Fruit fly (Drosophila melanogaster): ENCODE measurements around the gene gdrd.
A peak's percentile ranks its signal among the peaks of the same experiment; 100 is the strongest.

Gene gdrd

DNA sequence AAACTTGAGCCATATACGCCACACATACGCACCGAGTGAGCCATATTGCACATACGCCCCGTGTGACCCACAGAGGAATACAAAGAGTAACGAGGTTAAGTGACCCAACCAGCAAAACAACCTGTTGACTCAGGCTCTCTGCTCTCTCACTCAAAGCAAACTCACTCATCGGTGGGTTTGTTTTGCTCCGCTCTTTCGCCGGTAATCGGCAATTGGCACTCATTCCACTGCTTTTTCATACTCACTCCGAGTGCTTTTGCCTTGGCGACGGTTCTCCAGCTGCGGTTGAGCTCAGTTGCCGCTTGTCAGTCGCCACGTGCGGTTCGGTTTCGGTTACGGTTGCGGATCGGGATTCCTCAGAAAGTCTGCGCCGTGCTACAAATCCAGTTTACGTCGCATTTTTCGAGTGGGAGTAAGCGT lies 15.3 kb downstream of the gdrd start (continued):
- TF ChIP-seq Fer3 (tag; optimal IDR thresholded peaks at IDR 0.05) = peak; percentile 32
- TF ChIP-seq CG9437 (GFP tag; optimal IDR thresholded peaks at IDR 0.05) = peak; percentile 42
- no peak for TF ChIP-seq HLHmδ (GFP tag; optimal IDR thresholded peaks at IDR 0.05)
- TF ChIP-seq CG7556 (GFP tag; optimal IDR thresholded peaks at IDR 0.05) = no peak
- TF ChIP-seq E2f2 (GFP tag; IDR thresholded peaks at IDR 0.05) = no peak
- TF ChIP-seq gce (GFP tag; IDR thresholded peaks at IDR 0.05) = no peak
- TF ChIP-seq dmrt11E (tag; optimal IDR thresholded peaks at IDR 0.05) = no peak
- TF ChIP-seq odd (GFP tag; optimal IDR thresholded peaks at IDR 0.05) = no peak
- TF ChIP-seq insv (GFP tag; optimal IDR thresholded peaks at IDR 0.05) = no peak
- TF ChIP-seq Asciz (GFP tag; optimal IDR thresholded peaks at IDR 0.05) = no peak
- TF ChIP-seq CG4617 (GFP tag; optimal IDR thresholded peaks at IDR 0.05; ENCODE audit: borderline replicate concordance) = no peak
- no peak for TF ChIP-seq Scr (GFP tag; IDR thresholded peaks at IDR 0.05; ENCODE audit: partially characterized antibody)
- TF ChIP-seq hbn (GFP tag; IDR thresholded peaks at IDR 0.05; ENCODE audit: partially characterized antibody) = no peak
- no peak for TF ChIP-seq CG15073 (GFP tag; optimal IDR thresholded peaks at IDR 0.05)
- TF ChIP-seq CG10979 (tag; optimal IDR thresholded peaks at IDR 0.05) = no peak
- TF ChIP-seq CG18262 (tag; optimal IDR thresholded peaks at IDR 0.05) = no peak
- TF ChIP-seq CG11456 (GFP tag; IDR thresholded peaks at IDR 0.05) = no peak
- no peak for TF ChIP-seq E2f1 (GFP tag; IDR thresholded peaks at IDR 0.05)
- no peak for TF ChIP-seq Dbx (GFP tag; IDR thresholded peaks at IDR 0.05)
- TF ChIP-seq btn (GFP tag; optimal IDR thresholded peaks at IDR 0.05) = no peak
- no peak for TF ChIP-seq CG3726 (GFP tag; IDR thresholded peaks at IDR 0.05)
- TF ChIP-seq CG12942 (GFP tag; optimal IDR thresholded peaks at IDR 0.05) = no peak
- TF ChIP-seq dpn (GFP tag; optimal IDR thresholded peaks at IDR 0.05) = peak in 1 of 2 experiments; percentile 2
- TF ChIP-seq CG10959 (GFP tag; IDR thresholded peaks at IDR 0.05) = no peak
- TF ChIP-seq gsb (GFP tag; IDR thresholded peaks at IDR 0.05) = no peak
- no peak for TF ChIP-seq CG10147 (GFP tag; optimal IDR thresholded peaks at IDR 0.05)
- no peak for TF ChIP-seq CG11398 (GFP tag; optimal IDR thresholded peaks at IDR 0.05)
- TF ChIP-seq CG14860 (GFP tag; IDR thresholded peaks at IDR 0.05; ENCODE audit: partially characterized antibody) = no peak
- no peak for TF ChIP-seq CG14667 (GFP tag; IDR thresholded peaks at IDR 0.05)
- no peak; the same call in 1 of the 2 replicates for TF ChIP-seq amos (GFP tag; IDR thresholded peaks at IDR 0.05; ENCODE audit: partially characterized antibody)
- TF ChIP-seq Chrac-16 (GFP tag; optimal IDR thresholded peaks at IDR 0.05) = no peak
- no peak for TF ChIP-seq Hr39 (optimal IDR thresholded peaks at IDR 0.05)
- TF ChIP-seq Lpt (GFP tag; optimal IDR thresholded peaks at IDR 0.05) = no peak
- no peak for TF ChIP-seq CG10431 (GFP tag; optimal IDR thresholded peaks at IDR 0.05)
- TF ChIP-seq CG7357 (GFP tag; IDR thresholded peaks at IDR 0.05) = no peak
- no peak for TF ChIP-seq HmgD (GFP tag; optimal IDR thresholded peaks at IDR 0.05)
- no peak for TF ChIP-seq bowl (GFP tag; IDR thresholded peaks at IDR 0.05)
- peak; percentile 54 for TF ChIP-seq CG13296 (GFP tag; optimal IDR thresholded peaks at IDR 0.05)
- no peak for TF ChIP-seq tup (GFP tag; optimal IDR thresholded peaks at IDR 0.05)
- no peak for TF ChIP-seq pros (GFP tag; optimal IDR thresholded peaks at IDR 0.05)
- no peak for TF ChIP-seq CG18011 (GFP tag; optimal IDR thresholded peaks at IDR 0.05)
- TF ChIP-seq pnt (GFP tag; optimal IDR thresholded peaks at IDR 0.05) = no peak
- TF ChIP-seq h (optimal IDR thresholded peaks at IDR 0.05) = no peak
- TF ChIP-seq CG7271 (tag; optimal IDR thresholded peaks at IDR 0.05) = no peak
- no peak for TF ChIP-seq fd64A (GFP tag; optimal IDR thresholded peaks at IDR 0.05)
- TF ChIP-seq CG10565 (GFP tag; optimal IDR thresholded peaks at IDR 0.05) = no peak
- no peak for TF ChIP-seq CG6689 (GFP tag; IDR thresholded peaks at IDR 0.05)
- no peak for TF ChIP-seq tio (GFP tag; optimal IDR thresholded peaks at IDR 0.05)
- TF ChIP-seq CG9215 (GFP tag; IDR thresholded peaks at IDR 0.05) = no peak
- TF ChIP-seq CG3995 (GFP tag; optimal IDR thresholded peaks at IDR 0.05) = no peak
- TF ChIP-seq wor (GFP tag; IDR thresholded peaks at IDR 0.05) = no peak
- no peak for TF ChIP-seq crol (GFP tag; IDR thresholded peaks at IDR 0.05)
- TF ChIP-seq Myb (GFP tag; optimal IDR thresholded peaks at IDR 0.05) = no peak
